Fruit fly (Drosophila melanogaster) whole organism, prepupa: ENCODE results near the gene CG43219.

Experiments used
- Blimp-1 ChIP-seq: fragments of 200-800 bp; sonication (Bioruptor generic); optimal IDR thresholded peaks from 3 replicates; lab custom pipeline; 2017; ENCODE audit warnings: missing biosample characterization, missing genetic modification characterization, mild to moderate bottlenecking, moderate library complexity, missing genetic modification reagents
- CG4318 ChIP-seq: fragments of 200-800 bp; sonication (Bioruptor generic); optimal IDR thresholded peaks from 3 replicates; lab custom pipeline; 2017; ENCODE audit warnings: missing biosample characterization, mild to moderate bottlenecking, missing genetic modification characterization
- Eip93F ChIP-seq: fragments of 200-800 bp; sonication (Bioruptor generic); optimal IDR thresholded peaks from 2 replicates; lab custom pipeline; 2016; ENCODE audit warnings: missing biosample characterization, mild to moderate bottlenecking, missing genetic modification characterization
- Ets96B ChIP-seq: fragments of 200-800 bp; optimal IDR thresholded peaks from 2 replicates; lab custom pipeline; 2019; ENCODE audit warnings: missing biosample characterization, mild to moderate bottlenecking, missing genetic modification characterization, moderate library complexity
- Hr39 ChIP-seq: fragments of 200-800 bp; sonication (Bioruptor generic); optimal IDR thresholded peaks from 2 replicates; lab custom pipeline; 2016; ENCODE audit warnings: missing biosample characterization, missing genetic modification characterization
- Sox102F ChIP-seq: fragments of 200-800 bp; sonication (Bioruptor generic); optimal IDR thresholded peaks from 2 replicates; lab custom pipeline; 2016; ENCODE audit warnings: missing biosample characterization, mild to moderate bottlenecking, missing genetic modification characterization
- Sox15 ChIP-seq: fragments of 200-800 bp; sonication (Bioruptor generic); optimal IDR thresholded peaks from 3 replicates; lab custom pipeline; 2016; ENCODE audit warnings: missing biosample characterization, missing genetic modification characterization
- fd59A ChIP-seq: fragments of 200-800 bp; sonication (Bioruptor generic); optimal IDR thresholded peaks from 2 replicates; lab custom pipeline; 2017; ENCODE audit warnings: missing biosample characterization, mild to moderate bottlenecking, missing genetic modification characterization, missing genetic modification reagents
- fd85E ChIP-seq: fragments of 200-800 bp; sonication (Bioruptor generic); optimal IDR thresholded peaks from 3 replicates; lab custom pipeline; 2016; ENCODE audit warnings: missing biosample characterization, missing genetic modification characterization
- ss ChIP-seq, 2 experiments: fragments of 200-800 bp; sonication (Bioruptor generic); optimal IDR thresholded peaks; 2 replicates in 1 of 2; 3 replicates in 1 of 2; lab custom pipeline; 2017 to 2018; ENCODE audit warnings: mild to moderate bottlenecking in 2 of 2, missing biosample characterization in 2 of 2, missing genetic modification characterization in 2 of 2, moderate library complexity in 1 of 2
- vri ChIP-seq: fragments of 200-800 bp; sonication (Bioruptor generic); optimal IDR thresholded peaks from 3 replicates; lab custom pipeline; 2016; ENCODE audit warnings: missing biosample characterization, mild to moderate bottlenecking, missing genetic modification characterization

DNA sequence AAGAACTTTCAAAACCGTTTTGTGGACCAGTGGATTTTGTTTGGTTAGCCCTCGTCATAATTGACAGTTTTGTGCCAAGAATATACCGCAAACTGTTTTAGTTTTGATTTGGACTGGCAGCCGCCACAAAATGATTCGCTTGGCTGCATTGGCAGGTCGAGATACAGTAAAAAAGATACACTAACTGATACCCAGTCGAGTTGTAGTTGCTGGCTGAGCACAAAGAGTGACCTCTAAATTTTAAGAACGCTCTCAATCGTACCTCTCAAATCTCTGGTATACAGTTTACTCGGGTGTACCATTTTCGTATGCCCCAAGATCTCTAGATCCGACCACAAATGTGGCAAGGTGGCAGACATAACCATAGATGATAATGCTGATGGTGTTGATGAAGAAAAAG lies 22.8 kb downstream of the CG43219 start:
- TF ChIP-seq Sox15 = no peak
- TF ChIP-seq CG4318 = no peak
- TF ChIP-seq Sox102F (GFP tag; lab: Kevin White, UChicago) = no peak
- no peak for TF ChIP-seq Blimp-1 (GFP tag; lab: Kevin White, UChicago)
- no peak for TF ChIP-seq fd59A (GFP tag; lab: Kevin White, UChicago)
- TF ChIP-seq Hr39 (GFP tag; lab: Kevin White, UChicago) = no peak
- no peak for TF ChIP-seq Ets96B (tag; lab: Kevin White, UChicago)
- TF ChIP-seq Eip93F (GFP tag; lab: Kevin White, UChicago) = no peak
- TF ChIP-seq ss (GFP tag; optimal IDR thresholded peaks at IDR 0.05; lab: Kevin White, UChicago) = no peak
- no peak for TF ChIP-seq fd85E (GFP tag; lab: Kevin White, UChicago)
- no peak for TF ChIP-seq vri (GFP tag; lab: Kevin White, UChicago)
